Worm (Caenorhabditis elegans) whole organism, L1 larva: ENCODE data around the gene npr-4.

Experiments
- C16A3.4 ChIP-seq: fragments of 150-350 bp; optimal IDR thresholded peaks from 2 replicates; lab custom pipeline; 2014; ENCODE audit warnings: missing biosample characterization, missing genetic modification characterization
- aha-1 ChIP-seq: fragments of 150-350 bp; optimal IDR thresholded peaks from 2 replicates; lab custom pipeline; 2014; ENCODE audit warnings: missing biosample characterization, missing genetic modification characterization
- alr-1 ChIP-seq: fragments of 200-800 bp; sonication (Bioruptor generic); optimal IDR thresholded peaks from 2 replicates; lab custom pipeline; 2018; ENCODE audit warnings: borderline replicate concordance, mild to moderate bottlenecking, missing genetic modification characterization, missing compliant biosample characterization
- ceh-63 ChIP-seq: fragments of 200-800 bp; sonication (Bioruptor generic); optimal IDR thresholded peaks from 2 replicates; lab custom pipeline; 2018; ENCODE audit warnings: mild to moderate bottlenecking, missing genetic modification characterization, missing compliant biosample characterization
- egl-27 ChIP-seq, 2 experiments: fragments of 150-350 bp in 1 of 2; sonication (generic microtip); optimal IDR thresholded peaks; 3 replicates each; lab custom pipeline; 2017 to 2018; ENCODE audit warnings: missing biosample characterization in 2 of 2, missing genetic modification characterization in 2 of 2, missing genetic modification reagents in 2 of 2
- fos-1 ChIP-seq: fragments of 150-350 bp; optimal IDR thresholded peaks from 2 replicates; lab custom pipeline; 2014; ENCODE audit warnings: missing biosample characterization, missing genetic modification characterization
- lin-15B ChIP-seq: fragments of 150-350 bp; sonication (generic microtip); optimal IDR thresholded peaks from 3 replicates; lab custom pipeline; 2014; ENCODE audit warnings: missing biosample characterization, missing genetic modification characterization
- nhr-11 ChIP-seq: fragments of 150-350 bp; optimal IDR thresholded peaks from 2 replicates; lab custom pipeline; 2014; ENCODE audit warnings: missing biosample characterization, missing genetic modification characterization
- nhr-47 ChIP-seq: sonication (generic microtip); optimal IDR thresholded peaks from 2 replicates; lab custom pipeline; 2016; ENCODE audit warnings: mild to moderate bottlenecking, missing genetic modification characterization, moderate library complexity, missing compliant biosample characterization
- unc-62 ChIP-seq: fragments of 150-350 bp; optimal IDR thresholded peaks from 2 replicates; lab custom pipeline; 2014; ENCODE audit warnings: missing biosample characterization, missing genetic modification reagents, missing genetic modification characterization
- unc-86 ChIP-seq: sonication (generic microtip); optimal IDR thresholded peaks from 2 replicates; lab custom pipeline; 2016; ENCODE audit warnings: missing genetic modification characterization, missing compliant biosample characterization
- ztf-11 ChIP-seq, 2 experiments: sonication (generic microtip); optimal IDR thresholded peaks; 2 replicates each; lab custom pipeline; 2016 to 2017; ENCODE audit warnings: missing genetic modification characterization in 2 of 2, missing biosample characterization in 1 of 2, missing compliant biosample characterization in 1 of 2

- no peak for TF ChIP-seq fos-1
- no peak for TF ChIP-seq aha-1 (tag; lab: Kevin White, UChicago)
- TF ChIP-seq ceh-63 (GFP tag; lab: Kevin White, UChicago), result no peak
- no peak for TF ChIP-seq egl-27 (tag; optimal IDR thresholded peaks at IDR 0.05; lab: Kevin White, UChicago)
- no peak for TF ChIP-seq C16A3.4
- TF ChIP-seq ztf-11 (tag; optimal IDR thresholded peaks at IDR 0.05; lab: Kevin White, UChicago), result no peak
- no peak for TF ChIP-seq alr-1 (tag; lab: Kevin White, UChicago)
- TF ChIP-seq unc-62, result no peak
- TF ChIP-seq nhr-11 (tag; lab: Kevin White, UChicago), result no peak
- no peak for TF ChIP-seq lin-15B (tag; lab: Kevin White, UChicago)
- no peak for TF ChIP-seq nhr-47 (tag; lab: Kevin White, UChicago)
- TF ChIP-seq unc-86 (tag; lab: Kevin White, UChicago), result no peak
Observed at ce11 chrX:12518469-12518868, 33.0 kb downstream of the npr-4 start.
